Fruit fly (Drosophila melanogaster) whole organism, wandering third instar larva: Measurements from ENCODE around the gene Npc2d.

Experiments used
- CG32264 ChIP-seq: fragments of 200-800 bp; sonication (Bioruptor generic); optimal IDR thresholded peaks from 2 replicates; lab custom pipeline; 2016; ENCODE audit warnings: missing biosample characterization, missing genetic modification characterization
- CG9705 ChIP-seq: fragments of 200-800 bp; sonication (Bioruptor generic); optimal IDR thresholded peaks from 2 replicates; lab custom pipeline; 2018; ENCODE audit warnings: missing biosample characterization, mild to moderate bottlenecking, missing genetic modification characterization
- CrebA ChIP-seq: fragments of 200-800 bp; sonication (Bioruptor generic); optimal IDR thresholded peaks from 2 replicates; lab custom pipeline; 2016; ENCODE audit warnings: missing biosample characterization, mild to moderate bottlenecking, missing genetic modification characterization, borderline replicate concordance
- Dfd ChIP-seq: fragments of >200 bp; optimal IDR thresholded peaks from 2 replicates; lab custom pipeline; 2017; ENCODE audit warnings: missing biosample characterization, missing genetic modification characterization
- Dif ChIP-seq: fragments of 200-275, 200-300 bp; sonication (Bioruptor generic); optimal IDR thresholded peaks from 2 replicates; lab custom pipeline; 2018; ENCODE audit warnings: missing biosample characterization, missing genetic modification characterization; ENCODE audit not compliant: partially characterized antibody
- GATAd ChIP-seq: sonication (Bioruptor generic); optimal IDR thresholded peaks from 2 replicates; lab custom pipeline; 2016; ENCODE audit warnings: missing biosample characterization, missing genetic modification characterization
- HLH106 ChIP-seq: fragments of 200-800 bp; optimal IDR thresholded peaks from 3 replicates; lab custom pipeline; 2019; ENCODE audit warnings: missing biosample characterization, mild to moderate bottlenecking, missing genetic modification characterization, moderate library complexity
- Hnf4 ChIP-seq: fragments of 200-800 bp; sonication (Bioruptor generic); optimal IDR thresholded peaks from 2 replicates; lab custom pipeline; 2016; ENCODE audit warnings: missing biosample characterization, mild to moderate bottlenecking, missing genetic modification characterization
- Hr78 ChIP-seq: fragments of >200 bp; optimal IDR thresholded peaks from 2 replicates; lab custom pipeline; 2017; ENCODE audit warnings: missing biosample characterization, missing genetic modification characterization
- Jra ChIP-seq: sonication (Bioruptor generic); optimal IDR thresholded peaks from 2 replicates; lab custom pipeline; 2016; ENCODE audit warnings: missing biosample characterization, missing genetic modification characterization
- Mio ChIP-seq: sonication (Bioruptor generic); optimal IDR thresholded peaks from 2 replicates; lab custom pipeline; 2016; ENCODE audit warnings: missing biosample characterization, missing genetic modification characterization
- Myc ChIP-seq: fragments of >200 bp; optimal IDR thresholded peaks from 2 replicates; lab custom pipeline; 2017
- N ChIP-seq: fragments of >200 bp; optimal IDR thresholded peaks from 2 replicates; lab custom pipeline; 2018; ENCODE audit warnings: missing biosample characterization, missing external identifiers, missing genetic modification characterization
- OdsH ChIP-seq: fragments of 200-800 bp; sonication (Bioruptor generic); optimal IDR thresholded peaks from 2 replicates; lab custom pipeline; 2016; ENCODE audit warnings: missing biosample characterization, mild to moderate bottlenecking, missing genetic modification characterization
- Rel ChIP-seq, 2 experiments: fragments of 200-800 bp; sonication (Bioruptor generic) in 1 of 2; optimal IDR thresholded peaks; 2 replicates in 1 of 2; 3 replicates in 1 of 2; lab custom pipeline; 2016 to 2019; ENCODE audit warnings: mild to moderate bottlenecking in 2 of 2, missing biosample characterization in 2 of 2, missing genetic modification characterization in 2 of 2, moderate library complexity in 1 of 2
- Sp1 ChIP-seq: fragments of 200-800 bp; sonication (Bioruptor generic); optimal IDR thresholded peaks from 3 replicates; lab custom pipeline; 2019; ENCODE audit warnings: missing biosample characterization, mild to moderate bottlenecking, missing genetic modification characterization, moderate library complexity
- Vsx2 ChIP-seq: fragments of 200-300, 225-300 bp; sonication (Bioruptor generic); optimal IDR thresholded peaks from 2 replicates; lab custom pipeline; 2018; ENCODE audit warnings: missing biosample characterization, missing genetic modification characterization; ENCODE audit not compliant: partially characterized antibody
- br ChIP-seq: fragments of 200-800 bp; sonication (Bioruptor generic); optimal IDR thresholded peaks from 2 replicates; lab custom pipeline; 2016; ENCODE audit warnings: missing biosample characterization, missing genetic modification characterization
- brk ChIP-seq: fragments of 200-800 bp; sonication (Bioruptor generic); optimal IDR thresholded peaks from 2 replicates; lab custom pipeline; 2016; ENCODE audit warnings: missing biosample characterization, mild to moderate bottlenecking, missing genetic modification characterization
- dl ChIP-seq, 2 experiments: fragments of 175-275, 200-275 bp in 1 of 2; fragments of 200-275 bp in 1 of 2; sonication (Bioruptor generic); optimal IDR thresholded peaks; lab custom pipeline; 2018; ENCODE audit warnings: mild to moderate bottlenecking in 2 of 2, missing biosample characterization in 2 of 2, missing genetic modification characterization in 2 of 2, moderate library complexity in 2 of 2; ENCODE audit not compliant: partially characterized antibody in 2 of 2, insufficient read depth in 1 of 2
- dsf ChIP-seq: sonication (Bioruptor generic); optimal IDR thresholded peaks from 2 replicates; lab custom pipeline; 2016; ENCODE audit warnings: missing biosample characterization, missing genetic modification characterization, borderline replicate concordance
- foxo ChIP-seq, 2 experiments: fragments of 200-800 bp; sonication (Bioruptor generic); optimal IDR thresholded peaks; 2 replicates in 1 of 2; 3 replicates in 1 of 2; lab custom pipeline; 2016 to 2017; ENCODE audit warnings: missing biosample characterization in 2 of 2, missing genetic modification characterization in 2 of 2
- fru ChIP-seq: fragments of 200-800 bp; sonication (Bioruptor generic); optimal IDR thresholded peaks from 3 replicates; lab custom pipeline; 2016; ENCODE audit warnings: missing biosample characterization, mild to moderate bottlenecking, missing genetic modification characterization
- h ChIP-seq: fragments of 200-800 bp; sonication (Bioruptor generic); optimal IDR thresholded peaks from 3 replicates; lab custom pipeline; 2016; ENCODE audit warnings: missing biosample characterization, mild to moderate bottlenecking, missing genetic modification characterization
- lola ChIP-seq: fragments of >200 bp; optimal IDR thresholded peaks from 2 replicates; lab custom pipeline; 2017; ENCODE audit warnings: missing biosample characterization, missing genetic modification characterization
- pan ChIP-seq: fragments of >200 bp; optimal IDR thresholded peaks from 2 replicates; lab custom pipeline; 2017
- rgr ChIP-seq: fragments of 200-800 bp; sonication (Bioruptor generic); optimal IDR thresholded peaks from 3 replicates; lab custom pipeline; 2016; ENCODE audit warnings: missing biosample characterization, mild to moderate bottlenecking, missing genetic modification characterization
- sage ChIP-seq: fragments of 200-800 bp; sonication (Bioruptor generic); optimal IDR thresholded peaks from 2 replicates; lab custom pipeline; 2016; ENCODE audit warnings: missing biosample characterization, mild to moderate bottlenecking, missing genetic modification characterization
- tai ChIP-seq: sonication (Bioruptor generic); optimal IDR thresholded peaks from 2 replicates; lab custom pipeline; 2016; ENCODE audit warnings: missing biosample characterization, missing genetic modification characterization
- woc ChIP-seq: sonication (Bioruptor generic); optimal IDR thresholded peaks from 2 replicates; lab custom pipeline; 2016; ENCODE audit warnings: missing biosample characterization, mild to moderate bottlenecking, missing genetic modification characterization

The Npc2d gene

DNA sequence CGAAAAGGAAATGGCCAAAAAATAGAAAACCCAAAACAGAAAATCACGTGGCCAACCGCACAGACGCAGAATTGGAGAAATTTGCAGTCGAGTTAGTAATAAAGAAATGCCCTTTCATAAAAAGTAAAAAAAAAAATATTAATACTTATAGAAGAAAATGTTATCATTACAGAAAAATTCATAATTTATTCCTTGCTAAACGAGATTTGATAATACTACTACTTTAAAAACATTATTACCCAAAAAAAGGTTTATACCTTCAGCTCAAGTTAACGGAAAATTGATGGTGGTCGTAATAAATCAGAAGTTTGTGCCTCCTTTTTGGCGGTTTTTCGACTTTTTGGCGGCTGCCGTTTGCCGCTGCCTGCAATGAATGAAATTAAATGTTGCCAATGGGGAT is 27.5 kb downstream of the Npc2d start:
- TF ChIP-seq brk (GFP tag; lab: Kevin White, UChicago) (no peak), CrebA (no peak), N (GFP tag; lab: Kevin White, UChicago) (no peak), tai (GFP tag; lab: Kevin White, UChicago) (no peak), CG32264 (GFP tag; lab: Kevin White, UChicago) (no peak), Jra (no peak), lola (GFP tag; lab: Kevin White, UChicago) (no peak), Dfd (GFP tag; lab: Kevin White, UChicago) (no peak), Rel (GFP tag; optimal IDR thresholded peaks at IDR 0.05; lab: Kevin White, UChicago) (no peak), Rel (tag; optimal IDR thresholded peaks at IDR 0.05; lab: Kevin White, UChicago) (no peak), br (GFP tag; lab: Kevin White, UChicago) (no peak), foxo (GFP tag; optimal IDR thresholded peaks at IDR 0.05; lab: Kevin White, UChicago) (no peak), CG9705 (no peak), fru (GFP tag; lab: Kevin White, UChicago) (no peak), Hr78 (GFP tag; lab: Kevin White, UChicago) (no peak), pan (lab: Kevin White, UChicago) (no peak), HLH106 (tag; lab: Kevin White, UChicago) (no peak), rgr (GFP tag; lab: Kevin White, UChicago) (no peak), Sp1 (GFP tag; lab: Kevin White, UChicago) (no peak), Myc (lab: Kevin White, UChicago) (no peak)

DNA sequence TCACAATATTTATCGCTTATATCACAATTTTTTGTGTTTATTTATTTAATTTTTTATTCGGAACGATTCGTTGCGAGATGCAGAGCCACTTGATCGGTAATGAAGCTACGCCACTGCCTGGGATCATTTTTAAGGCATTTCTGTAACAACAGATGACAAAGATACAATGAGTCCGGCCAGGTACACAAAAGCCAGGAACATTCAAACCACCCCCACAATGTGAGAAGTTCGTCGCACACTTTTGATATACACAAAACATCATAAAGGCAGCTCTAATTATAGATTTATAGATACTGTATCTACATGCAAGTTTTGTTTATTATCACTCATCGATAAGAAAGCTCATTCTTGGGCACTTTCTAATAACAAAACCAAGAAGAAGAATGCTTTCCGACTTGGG is 30.8 kb downstream of the Npc2d start, which contains the start of gene CG31407:
Gene CG31407 (minus strand): TSS at position 101 of the 400 bp plus-strand sequence.
- TF ChIP-seq tai (GFP tag; lab: Kevin White, UChicago) (no peak), Dfd (GFP tag; lab: Kevin White, UChicago) (no peak), GATAd (no peak), Hnf4 (GFP tag; lab: Kevin White, UChicago) (no peak), CG32264 (GFP tag; lab: Kevin White, UChicago) (no peak), OdsH (GFP tag; lab: Kevin White, UChicago) (no peak), dsf (GFP tag; lab: Kevin White, UChicago) (no peak), Dif (GFP tag; lab: Kevin White, UChicago) (no peak), N (GFP tag; lab: Kevin White, UChicago) (no peak), br (GFP tag; lab: Kevin White, UChicago) (no peak), Rel (GFP tag; optimal IDR thresholded peaks at IDR 0.05; lab: Kevin White, UChicago) (no peak), Rel (tag; optimal IDR thresholded peaks at IDR 0.05; lab: Kevin White, UChicago) (no peak)

dm6 chr3R:10024032-10024712 is 31.7 kb downstream of the Npc2d start:
- TF ChIP-seq tai (GFP tag; lab: Kevin White, UChicago) (no peak), HLH106 (tag; lab: Kevin White, UChicago) (no peak), Hr78 (GFP tag; lab: Kevin White, UChicago) (no peak), dl (GFP tag; optimal IDR thresholded peaks at IDR 0.05; lab: Kevin White, UChicago; ENCODE audit: insufficient read depth in 1 of 2, partially characterized antibody in 2 of 2) (no peak), Vsx2 (GFP tag; lab: Kevin White, UChicago) (no peak), fru (GFP tag; lab: Kevin White, UChicago) (peak; percentile 13), GATAd (no peak), h (GFP tag; lab: Kevin White, UChicago) (peak; percentile 28), foxo (GFP tag; optimal IDR thresholded peaks at IDR 0.05; lab: Kevin White, UChicago) (no peak), pan (lab: Kevin White, UChicago) (no peak), Mio (GFP tag; lab: Kevin White, UChicago) (no peak), dsf (GFP tag; lab: Kevin White, UChicago) (no peak), rgr (GFP tag; lab: Kevin White, UChicago) (no peak), woc (GFP tag; lab: Kevin White, UChicago) (no peak), Dfd (GFP tag; lab: Kevin White, UChicago) (no peak), sage (GFP tag; lab: Kevin White, UChicago) (no peak), br (GFP tag; lab: Kevin White, UChicago) (peak; percentile 9), CG9705 (no peak)
